Fruit fly (Drosophila melanogaster) whole organism: ENCODE results near the gene PolrMT.

Source experiments
- Dll ChIP-seq: fragments of >200 bp; optimal IDR thresholded peaks from 2 replicates; lab custom pipeline; 2017
- EcR ChIP-seq, 2 experiments: fragments of >200 bp; optimal IDR thresholded peaks; 2 replicates each; lab custom pipeline; 2017; ENCODE audit warnings: missing biosample characterization in 2 of 2, missing genetic modification characterization in 2 of 2, missing genetic modification reagents in 2 of 2
- pan ChIP-seq: fragments of >200 bp; optimal IDR thresholded peaks from 2 replicates; lab custom pipeline; 2017
- psq ChIP-seq: fragments of >200 bp; optimal IDR thresholded peaks from 2 replicates; lab custom pipeline; 2017
- usp ChIP-seq: fragments of >200 bp; optimal IDR thresholded peaks from 2 replicates; lab custom pipeline; 2017; ENCODE audit warnings: missing biosample characterization, missing genetic modification characterization, mixed read lengths

DNA sequence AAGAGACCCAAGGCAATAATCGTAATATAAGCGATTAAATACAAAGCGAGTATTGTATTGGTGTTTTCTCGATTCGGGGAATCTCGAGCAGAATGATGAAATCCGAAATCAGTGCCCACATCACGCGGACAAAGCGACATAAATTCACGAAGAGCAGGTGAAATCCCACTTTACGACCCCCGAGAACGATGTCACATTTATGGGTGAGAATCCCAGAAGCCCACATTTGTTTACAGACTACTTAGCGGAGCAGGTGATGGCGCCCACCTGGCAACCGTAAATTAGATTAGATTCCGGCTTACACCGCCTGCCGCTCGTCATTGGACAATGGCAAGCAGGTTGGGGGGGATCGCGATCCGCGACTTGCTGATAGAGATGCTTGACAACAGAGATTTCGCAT is 6.1 kb upstream of the PolrMT start:
- TF ChIP-seq pan (lab: Kevin White, UChicago) = no peak
- TF ChIP-seq psq (lab: Kevin White, UChicago) = no peak
- TF ChIP-seq usp (GFP tag; lab: Kevin White, UChicago) = no peak
- TF ChIP-seq Dll = no peak
- TF ChIP-seq EcR (GFP tag; optimal IDR thresholded peaks at IDR 0.05; lab: Kevin White, UChicago) = no peak
